Worm (Caenorhabditis elegans) whole organism, late embryonic: ENCODE data around the gene oxi-1.

Experiments
- ama-1 ChIP-seq: fragments of 150-350 bp; optimal IDR thresholded peaks from 2 replicates; lab custom pipeline; 2014
- ceh-2 ChIP-seq: sonication (generic microtip); optimal IDR thresholded peaks from 2 replicates; lab custom pipeline; 2016; ENCODE audit warnings: missing genotype, missing genetic modification characterization, missing compliant biosample characterization
- elt-4 ChIP-seq: sonication (generic microtip); optimal IDR thresholded peaks from 2 replicates; lab custom pipeline; 2016; ENCODE audit warnings: missing genetic modification characterization, missing compliant biosample characterization
- ets-4 ChIP-seq: sonication (generic microtip); optimal IDR thresholded peaks from 2 replicates; lab custom pipeline; 2016; ENCODE audit warnings: missing genetic modification characterization, missing compliant biosample characterization
- fkh-10 ChIP-seq: fragments of 150-350 bp; optimal IDR thresholded peaks from 2 replicates; lab custom pipeline; 2014; ENCODE audit warnings: missing biosample characterization, missing genetic modification reagents, missing genetic modification characterization
- hlh-6 ChIP-seq: sonication (generic microtip); optimal IDR thresholded peaks from 2 replicates; lab custom pipeline; 2016; ENCODE audit warnings: missing genotype, missing genetic modification characterization, missing compliant biosample characterization
- nfya-1 ChIP-seq: sonication (generic microtip); optimal IDR thresholded peaks from 2 replicates; lab custom pipeline; 2017; ENCODE audit warnings: missing genetic modification characterization, mild to moderate bottlenecking, missing compliant biosample characterization, antibody characterized with exemption, moderate library complexity
- pha-4 ChIP-seq: fragments of 150-350 bp; optimal IDR thresholded peaks from 2 replicates; lab custom pipeline; 2018; ENCODE audit warnings: missing biosample characterization, missing genetic modification reagents, missing genetic modification characterization

DNA sequence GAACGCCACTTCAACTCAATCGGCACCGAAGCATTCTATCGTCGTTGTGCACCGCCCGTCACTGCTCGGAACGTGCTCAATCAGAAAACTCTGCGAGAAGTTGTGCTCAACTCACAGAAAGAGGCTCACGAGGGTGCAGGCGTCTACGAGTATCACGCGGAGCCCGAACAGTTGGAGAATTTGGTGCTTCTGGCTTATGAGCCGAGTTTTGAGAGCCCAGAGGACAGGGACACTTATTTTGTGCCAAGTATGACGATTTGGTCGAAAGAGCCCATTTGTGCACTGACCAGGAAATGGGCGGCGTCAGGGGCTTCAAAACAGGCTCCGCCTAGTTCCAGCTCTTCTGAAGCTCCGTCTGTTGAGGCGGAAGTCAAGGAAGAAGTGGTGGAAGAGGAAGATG is 30.7 kb downstream of the oxi-1 start:
- TF ChIP-seq hlh-6 (no peak), pha-4 (tag; lab: Kevin White, UChicago) (no peak), nfya-1 (tag; lab: Kevin White, UChicago) (no peak), ama-1 (lab: Kevin White, UChicago) (no peak), elt-4 (tag; lab: Kevin White, UChicago) (peak; percentile 16), ceh-2 (no peak), fkh-10 (GFP tag; lab: Kevin White, UChicago) (no peak), ets-4 (no peak)
